Fruit fly (Drosophila melanogaster) whole organism, wandering third instar larva: ENCODE data around the gene Tlk.

ENCODE experiments used
- Abd-B ChIP-seq: fragments of >200 bp; optimal IDR thresholded peaks from 2 replicates; lab custom pipeline; 2017; ENCODE audit warnings: missing biosample characterization, missing genetic modification characterization
- CG32264 ChIP-seq: fragments of 200-800 bp; sonication (Bioruptor generic); optimal IDR thresholded peaks from 2 replicates; lab custom pipeline; 2016; ENCODE audit warnings: missing biosample characterization, missing genetic modification characterization
- CG9705 ChIP-seq: fragments of 200-800 bp; sonication (Bioruptor generic); optimal IDR thresholded peaks from 2 replicates; lab custom pipeline; 2018; ENCODE audit warnings: missing biosample characterization, mild to moderate bottlenecking, missing genetic modification characterization
- CrebA ChIP-seq: fragments of 200-800 bp; sonication (Bioruptor generic); optimal IDR thresholded peaks from 2 replicates; lab custom pipeline; 2016; ENCODE audit warnings: missing biosample characterization, mild to moderate bottlenecking, missing genetic modification characterization, borderline replicate concordance
- Dif ChIP-seq: fragments of 200-275, 200-300 bp; sonication (Bioruptor generic); optimal IDR thresholded peaks from 2 replicates; lab custom pipeline; 2018; ENCODE audit warnings: missing biosample characterization, missing genetic modification characterization; ENCODE audit not compliant: partially characterized antibody
- GATAd ChIP-seq: sonication (Bioruptor generic); optimal IDR thresholded peaks from 2 replicates; lab custom pipeline; 2016; ENCODE audit warnings: missing biosample characterization, missing genetic modification characterization
- HLH106 ChIP-seq: fragments of 200-800 bp; optimal IDR thresholded peaks from 3 replicates; lab custom pipeline; 2019; ENCODE audit warnings: missing biosample characterization, mild to moderate bottlenecking, missing genetic modification characterization, moderate library complexity
- Hnf4 ChIP-seq: fragments of 200-800 bp; sonication (Bioruptor generic); optimal IDR thresholded peaks from 2 replicates; lab custom pipeline; 2016; ENCODE audit warnings: missing biosample characterization, mild to moderate bottlenecking, missing genetic modification characterization
- Hr78 ChIP-seq: fragments of >200 bp; optimal IDR thresholded peaks from 2 replicates; lab custom pipeline; 2017; ENCODE audit warnings: missing biosample characterization, missing genetic modification characterization
- Hr83 ChIP-seq: fragments of 200-300 bp; sonication (Bioruptor generic); optimal IDR thresholded peaks from 2 replicates; lab custom pipeline; 2016; ENCODE audit warnings: missing biosample characterization, mild to moderate bottlenecking, missing genetic modification characterization, moderate library complexity; ENCODE audit not compliant: poor library complexity, severe bottlenecking
- Jra ChIP-seq: sonication (Bioruptor generic); optimal IDR thresholded peaks from 2 replicates; lab custom pipeline; 2016; ENCODE audit warnings: missing biosample characterization, missing genetic modification characterization
- Mio ChIP-seq: sonication (Bioruptor generic); optimal IDR thresholded peaks from 2 replicates; lab custom pipeline; 2016; ENCODE audit warnings: missing biosample characterization, missing genetic modification characterization
- Myc ChIP-seq: fragments of >200 bp; optimal IDR thresholded peaks from 2 replicates; lab custom pipeline; 2017
- N ChIP-seq: fragments of >200 bp; optimal IDR thresholded peaks from 2 replicates; lab custom pipeline; 2018; ENCODE audit warnings: missing biosample characterization, missing external identifiers, missing genetic modification characterization
- OdsH ChIP-seq: fragments of 200-800 bp; sonication (Bioruptor generic); optimal IDR thresholded peaks from 2 replicates; lab custom pipeline; 2016; ENCODE audit warnings: missing biosample characterization, mild to moderate bottlenecking, missing genetic modification characterization
- Rel ChIP-seq, 2 experiments: fragments of 200-800 bp; sonication (Bioruptor generic) in 1 of 2; optimal IDR thresholded peaks; 2 replicates in 1 of 2; 3 replicates in 1 of 2; lab custom pipeline; 2016 to 2019; ENCODE audit warnings: mild to moderate bottlenecking in 2 of 2, missing biosample characterization in 2 of 2, missing genetic modification characterization in 2 of 2, moderate library complexity in 1 of 2
- Sp1 ChIP-seq: fragments of 200-800 bp; sonication (Bioruptor generic); optimal IDR thresholded peaks from 3 replicates; lab custom pipeline; 2019; ENCODE audit warnings: missing biosample characterization, mild to moderate bottlenecking, missing genetic modification characterization, moderate library complexity
- Vsx2 ChIP-seq: fragments of 200-300, 225-300 bp; sonication (Bioruptor generic); optimal IDR thresholded peaks from 2 replicates; lab custom pipeline; 2018; ENCODE audit warnings: missing biosample characterization, missing genetic modification characterization; ENCODE audit not compliant: partially characterized antibody
- br ChIP-seq: fragments of 200-800 bp; sonication (Bioruptor generic); optimal IDR thresholded peaks from 2 replicates; lab custom pipeline; 2016; ENCODE audit warnings: missing biosample characterization, missing genetic modification characterization
- brk ChIP-seq: fragments of 200-800 bp; sonication (Bioruptor generic); optimal IDR thresholded peaks from 2 replicates; lab custom pipeline; 2016; ENCODE audit warnings: missing biosample characterization, mild to moderate bottlenecking, missing genetic modification characterization
- dl ChIP-seq, 2 experiments: fragments of 175-275, 200-275 bp in 1 of 2; fragments of 200-275 bp in 1 of 2; sonication (Bioruptor generic); optimal IDR thresholded peaks; lab custom pipeline; 2018; ENCODE audit warnings: mild to moderate bottlenecking in 2 of 2, missing biosample characterization in 2 of 2, missing genetic modification characterization in 2 of 2, moderate library complexity in 2 of 2; ENCODE audit not compliant: partially characterized antibody in 2 of 2, insufficient read depth in 1 of 2
- dmrt93B ChIP-seq: fragments of 200-800 bp; sonication (Bioruptor generic); optimal IDR thresholded peaks from 2 replicates; lab custom pipeline; 2018; ENCODE audit warnings: missing biosample characterization, mild to moderate bottlenecking, missing genetic modification characterization
- dsf ChIP-seq: sonication (Bioruptor generic); optimal IDR thresholded peaks from 2 replicates; lab custom pipeline; 2016; ENCODE audit warnings: missing biosample characterization, missing genetic modification characterization, borderline replicate concordance
- ey ChIP-seq: fragments of 200-800 bp; sonication (Bioruptor generic); optimal IDR thresholded peaks from 2 replicates; lab custom pipeline; 2016; ENCODE audit warnings: missing biosample characterization, missing genetic modification characterization
- foxo ChIP-seq, 2 experiments: fragments of 200-800 bp; sonication (Bioruptor generic); optimal IDR thresholded peaks; 2 replicates in 1 of 2; 3 replicates in 1 of 2; lab custom pipeline; 2016 to 2017; ENCODE audit warnings: missing biosample characterization in 2 of 2, missing genetic modification characterization in 2 of 2
- fru ChIP-seq: fragments of 200-800 bp; sonication (Bioruptor generic); optimal IDR thresholded peaks from 3 replicates; lab custom pipeline; 2016; ENCODE audit warnings: missing biosample characterization, mild to moderate bottlenecking, missing genetic modification characterization
- h ChIP-seq: fragments of 200-800 bp; sonication (Bioruptor generic); optimal IDR thresholded peaks from 3 replicates; lab custom pipeline; 2016; ENCODE audit warnings: missing biosample characterization, mild to moderate bottlenecking, missing genetic modification characterization
- jim ChIP-seq: fragments of 175-275, 200-325 bp; sonication (Bioruptor generic); optimal IDR thresholded peaks from 2 replicates; lab custom pipeline; 2016; ENCODE audit warnings: missing biosample characterization, mild to moderate bottlenecking, missing genetic modification characterization
- lola ChIP-seq: fragments of >200 bp; optimal IDR thresholded peaks from 2 replicates; lab custom pipeline; 2017; ENCODE audit warnings: missing biosample characterization, missing genetic modification characterization
- pan ChIP-seq: fragments of >200 bp; optimal IDR thresholded peaks from 2 replicates; lab custom pipeline; 2017
- psq ChIP-seq: fragments of 200-800 bp; sonication (Bioruptor generic); optimal IDR thresholded peaks from 3 replicates; lab custom pipeline; 2017; ENCODE audit warnings: missing biosample characterization, mild to moderate bottlenecking, missing genetic modification characterization, moderate library complexity
- rgr ChIP-seq: fragments of 200-800 bp; sonication (Bioruptor generic); optimal IDR thresholded peaks from 3 replicates; lab custom pipeline; 2016; ENCODE audit warnings: missing biosample characterization, mild to moderate bottlenecking, missing genetic modification characterization
- sage ChIP-seq: fragments of 200-800 bp; sonication (Bioruptor generic); optimal IDR thresholded peaks from 2 replicates; lab custom pipeline; 2016; ENCODE audit warnings: missing biosample characterization, mild to moderate bottlenecking, missing genetic modification characterization
- sv ChIP-seq: fragments of 200-800 bp; sonication (Bioruptor generic); optimal IDR thresholded peaks from 3 replicates; lab custom pipeline; 2016; ENCODE audit warnings: missing biosample characterization, missing genetic modification characterization
- tai ChIP-seq: sonication (Bioruptor generic); optimal IDR thresholded peaks from 2 replicates; lab custom pipeline; 2016; ENCODE audit warnings: missing biosample characterization, missing genetic modification characterization
- usp ChIP-seq: fragments of >200 bp; optimal IDR thresholded peaks from 2 replicates; lab custom pipeline; 2017; ENCODE audit warnings: missing biosample characterization, missing genetic modification characterization
- woc ChIP-seq: sonication (Bioruptor generic); optimal IDR thresholded peaks from 2 replicates; lab custom pipeline; 2016; ENCODE audit warnings: missing biosample characterization, mild to moderate bottlenecking, missing genetic modification characterization

Tlk gene

DNA sequence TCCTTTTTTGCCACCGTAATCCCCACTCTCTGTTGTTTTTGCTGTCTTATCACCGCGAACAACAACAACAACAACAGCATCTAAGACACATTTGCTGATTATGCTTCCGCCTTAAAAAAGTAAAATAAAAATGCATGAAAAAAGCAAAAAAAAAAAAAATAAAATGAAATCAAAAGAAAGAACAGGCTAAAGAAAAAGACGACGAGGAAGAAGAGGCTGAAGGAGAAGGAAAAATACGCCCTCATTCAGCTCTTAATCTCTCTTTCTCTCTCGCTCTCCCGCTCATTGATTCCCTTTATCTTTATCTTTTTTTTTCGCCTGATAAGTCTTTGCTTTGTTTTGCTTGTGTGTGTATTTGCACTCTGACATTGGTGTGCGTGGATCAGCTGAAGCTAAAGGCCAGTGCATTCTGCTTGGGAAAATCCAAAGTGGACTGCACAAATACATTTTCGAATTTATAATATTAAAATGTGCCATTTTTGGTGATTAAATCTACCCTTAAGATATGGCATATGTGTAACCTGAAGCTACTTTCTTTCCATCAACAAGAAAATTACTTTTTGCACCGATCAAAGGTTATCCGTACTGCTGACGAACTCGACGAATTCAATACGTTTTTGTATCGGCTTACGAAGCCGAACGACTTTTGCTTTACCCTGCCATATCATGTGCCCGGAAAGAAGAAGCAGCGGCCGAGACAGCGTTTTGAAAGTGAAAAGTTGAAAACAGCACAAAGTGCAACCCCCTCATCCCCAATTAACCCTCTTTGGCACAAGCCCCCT, 39.7 kb upstream of the Tlk start (continued):
- TF ChIP-seq HLH106 = peak; percentile 45
- no peak for TF ChIP-seq usp (GFP tag; lab: Kevin White, UChicago)
- TF ChIP-seq fru (GFP tag; lab: Kevin White, UChicago) = peak; percentile 52

DNA sequence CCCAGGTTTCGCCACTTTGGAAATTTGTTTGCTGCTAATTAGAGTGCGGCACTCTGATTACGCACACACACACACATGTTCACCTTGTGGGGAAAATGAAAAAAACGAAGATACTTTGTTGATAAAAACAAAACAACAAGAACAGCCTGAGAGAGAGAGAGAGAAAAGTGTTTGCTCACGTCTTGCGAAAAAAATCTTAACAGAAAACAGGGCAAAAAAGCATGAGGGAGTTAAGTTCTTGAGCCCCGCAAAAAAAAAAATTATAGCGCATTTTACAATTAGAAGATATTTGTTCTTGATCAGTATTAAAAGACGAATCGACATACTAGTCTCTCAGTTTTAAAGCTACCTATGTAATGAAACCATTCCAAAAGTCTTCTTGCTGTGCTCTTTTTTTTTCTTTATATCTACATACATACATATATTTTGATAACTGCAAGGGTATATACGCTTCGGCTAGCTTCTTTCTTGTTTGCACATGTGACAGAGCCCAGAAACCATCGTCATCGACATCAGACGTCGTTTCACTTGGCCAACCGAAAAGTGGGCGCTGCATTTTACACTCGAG, 39.0 kb upstream of the Tlk start:
- TF ChIP-seq CrebA (GFP tag; lab: Kevin White, UChicago) (peak; percentile 52), ey (GFP tag; lab: Kevin White, UChicago) (peak; percentile 61), Myc (lab: Kevin White, UChicago) (no peak), N (GFP tag; lab: Kevin White, UChicago) (no peak), Rel (GFP tag; optimal IDR thresholded peaks at IDR 0.05; lab: Kevin White, UChicago) (no peak), Rel (tag; optimal IDR thresholded peaks at IDR 0.05; lab: Kevin White, UChicago) (no peak), Vsx2 (peak; percentile 83), CG9705 (GFP tag; lab: Kevin White, UChicago) (no peak), woc (GFP tag; lab: Kevin White, UChicago) (peak; percentile 60), rgr (GFP tag; lab: Kevin White, UChicago) (peak; percentile 69), HLH106 (peak; percentile 42), brk (no peak), h (GFP tag; lab: Kevin White, UChicago) (peak; percentile 64), OdsH (GFP tag; lab: Kevin White, UChicago) (peak; percentile 52), psq (GFP tag; lab: Kevin White, UChicago) (peak; percentile 13), pan (no peak), fru (GFP tag; lab: Kevin White, UChicago) (peak; percentile 73), foxo (GFP tag; optimal IDR thresholded peaks at IDR 0.05; lab: Kevin White, UChicago) (peak in 1 of 2 experiments; percentile 60), sage (peak; percentile 11), br (peak; percentile 67), Abd-B (GFP tag; lab: Kevin White, UChicago) (no peak), GATAd (GFP tag; lab: Kevin White, UChicago) (no peak), Sp1 (peak; percentile 67), Hnf4 (GFP tag; lab: Kevin White, UChicago) (peak; percentile 9), Hr83 (GFP tag; lab: Kevin White, UChicago) (no peak), dmrt93B (peak; percentile 28), dl (GFP tag; optimal IDR thresholded peaks at IDR 0.05; lab: Kevin White, UChicago; ENCODE audit: insufficient read depth in 1 of 2, partially characterized antibody in 2 of 2) (no peak)

DNA sequence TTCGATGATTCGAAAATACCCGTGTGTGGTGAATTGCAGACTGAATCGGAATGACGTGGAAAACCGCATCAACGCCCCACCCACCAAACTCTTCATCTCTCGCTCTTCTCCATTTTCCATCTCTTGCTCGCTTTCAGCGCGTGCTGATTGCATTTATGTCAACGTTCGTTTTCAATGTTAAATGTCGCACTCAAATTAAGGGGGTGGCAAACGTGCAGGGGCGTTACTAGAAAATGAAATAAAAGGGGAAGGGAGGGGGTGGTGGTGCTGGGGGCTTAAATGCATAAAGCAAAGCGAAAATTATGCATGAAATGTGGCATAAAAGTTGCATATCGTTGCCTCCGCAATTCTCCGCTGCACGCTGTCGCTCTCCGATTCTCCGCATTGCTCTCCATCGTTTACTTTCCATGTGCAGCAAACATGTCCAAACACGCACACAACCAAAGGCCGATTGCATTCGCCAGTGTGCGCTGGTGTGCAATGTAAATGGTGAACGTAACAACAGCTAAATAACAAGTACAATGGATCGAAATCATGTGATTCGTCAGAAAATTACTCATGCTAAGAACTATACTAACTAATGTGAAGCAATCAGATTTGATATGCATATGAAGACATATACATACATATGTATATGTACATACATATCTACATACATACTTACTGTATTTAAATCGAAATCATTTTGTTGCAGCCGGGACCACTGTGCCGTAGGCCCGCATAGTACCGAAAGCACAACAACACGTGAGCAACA, 37.9 kb upstream of the Tlk start:
- TF ChIP-seq brk (peak; percentile 57), Mio (GFP tag; lab: Kevin White, UChicago) (no peak), Jra (GFP tag; lab: Kevin White, UChicago) (no peak), lola (GFP tag; lab: Kevin White, UChicago) (no peak), dmrt93B (peak; percentile 54), Myc (lab: Kevin White, UChicago) (no peak), h (GFP tag; lab: Kevin White, UChicago) (peak; percentile 76), tai (GFP tag; lab: Kevin White, UChicago) (peak; percentile 4), Rel (GFP tag; optimal IDR thresholded peaks at IDR 0.05; lab: Kevin White, UChicago) (no peak), Rel (tag; optimal IDR thresholded peaks at IDR 0.05; lab: Kevin White, UChicago) (peak; percentile 11), Abd-B (GFP tag; lab: Kevin White, UChicago) (no peak), fru (GFP tag; lab: Kevin White, UChicago) (peak; percentile 88), CrebA (GFP tag; lab: Kevin White, UChicago) (no peak), rgr (GFP tag; lab: Kevin White, UChicago) (peak; percentile 78), Vsx2 (no peak), dsf (GFP tag; lab: Kevin White, UChicago) (no peak), woc (GFP tag; lab: Kevin White, UChicago) (peak; percentile 76), N (GFP tag; lab: Kevin White, UChicago) (no peak), CG32264 (peak; percentile 39), sv (no peak), Hr83 (GFP tag; lab: Kevin White, UChicago) (no peak), Dif (no peak), GATAd (GFP tag; lab: Kevin White, UChicago) (no peak), jim (GFP tag; lab: Kevin White, UChicago) (no peak), CG9705 (GFP tag; lab: Kevin White, UChicago) (peak; percentile 44), dl (GFP tag; optimal IDR thresholded peaks at IDR 0.05; lab: Kevin White, UChicago; ENCODE audit: insufficient read depth in 1 of 2, partially characterized antibody in 2 of 2) (peak in 1 of 2 experiments; percentile 15), foxo (GFP tag; optimal IDR thresholded peaks at IDR 0.05; lab: Kevin White, UChicago) (peak in 1 of 2 experiments; percentile 82), usp (GFP tag; lab: Kevin White, UChicago) (no peak), pan (no peak), OdsH (GFP tag; lab: Kevin White, UChicago) (peak; percentile 67), sage (peak; percentile 13), psq (GFP tag; lab: Kevin White, UChicago) (peak; percentile 88), br (peak; percentile 78), HLH106 (peak; percentile 78), Sp1 (peak; percentile 81), Hr78 (GFP tag; lab: Kevin White, UChicago) (no peak)
